Worm (Caenorhabditis elegans) whole organism, L1 larva: Measurements from ENCODE around the gene F14D12.1.

Experiments used
- C04F5.9 ChIP-seq: sonication (generic microtip); optimal IDR thresholded peaks from 2 replicates; lab custom pipeline; 2016; ENCODE audit warnings: missing genetic modification characterization, missing compliant biosample characterization
- Y116A8C.19 ChIP-seq: sonication (generic microtip); optimal IDR thresholded peaks from 2 replicates; lab custom pipeline; 2016; ENCODE audit warnings: missing compliant biosample characterization, missing genetic modification characterization, borderline replicate concordance
- ama-1 ChIP-seq: fragments of 150-350 bp; optimal IDR thresholded peaks from 2 replicates; lab custom pipeline; 2014
- blmp-1 ChIP-seq: fragments of 150-350 bp; optimal IDR thresholded peaks from 2 replicates; lab custom pipeline; 2014; ENCODE audit warnings: missing biosample characterization, missing genetic modification characterization
- ceh-8 ChIP-seq: fragments of 200-800 bp; sonication (Bioruptor generic); optimal IDR thresholded peaks from 2 replicates; lab custom pipeline; 2018; ENCODE audit warnings: mild to moderate bottlenecking, missing genetic modification characterization, moderate library complexity, missing compliant biosample characterization
- ceh-82 ChIP-seq, 3 experiments: fragments of 150-350 bp in 1 of 3; sonication (generic microtip) in 2 of 3; optimal IDR thresholded peaks; 2 replicates each; lab custom pipeline; 2014 to 2017; ENCODE audit warnings: missing biosample characterization in 3 of 3, missing genetic modification characterization in 3 of 3
- ceh-88 ChIP-seq: fragments of 200-800 bp; sonication (Bioruptor generic); IDR thresholded peaks from 2 replicates; pipeline ENCODE4 v1.3.6; 2022; ENCODE audit warnings: missing genetic modification characterization, missing compliant biosample characterization
- ceh-90 ChIP-seq: sonication (generic microtip); optimal IDR thresholded peaks from 2 replicates; lab custom pipeline; 2016; ENCODE audit warnings: missing genetic modification characterization, missing compliant biosample characterization
- ces-1 ChIP-seq: fragments of 150-350 bp; optimal IDR thresholded peaks from 2 replicates; lab custom pipeline; 2014; ENCODE audit warnings: missing biosample characterization, missing genetic modification reagents, missing genetic modification characterization
- dpl-1 ChIP-seq, 3 experiments: fragments of 150-350 bp in 2 of 3; sonication (generic microtip) in 1 of 3; optimal IDR thresholded peaks; 2 replicates each; lab custom pipeline; 2014 to 2017; ENCODE audit warnings: missing biosample characterization in 3 of 3, missing genetic modification characterization in 3 of 3, missing genetic modification reagents in 3 of 3
- dsc-1 ChIP-seq: sonication (generic microtip); optimal IDR thresholded peaks from 2 replicates; lab custom pipeline; 2016; ENCODE audit warnings: mild to moderate bottlenecking, missing genetic modification characterization, missing compliant biosample characterization
- efl-1 ChIP-seq, 4 experiments: fragments of 150-350 bp; optimal IDR thresholded peaks in 3 of 4; peaks in 1 of 4; 1 replicate in 1 of 4; 2 replicates in 3 of 4; lab custom pipeline; 2014; ENCODE audit warnings: missing biosample characterization in 2 of 4, missing genetic modification characterization in 2 of 4, missing genetic modification reagents in 2 of 4
- efl-3 ChIP-seq: fragments of 200-800 bp; sonication (Bioruptor generic); optimal IDR thresholded peaks from 2 replicates; lab custom pipeline; 2018; ENCODE audit warnings: mild to moderate bottlenecking, missing genetic modification characterization, missing compliant biosample characterization
- egl-13 ChIP-seq: sonication (generic microtip); optimal IDR thresholded peaks from 2 replicates; lab custom pipeline; 2016; ENCODE audit warnings: missing genotype, missing genetic modification reagents, missing genetic modification characterization, missing compliant biosample characterization
- egl-27 ChIP-seq, 2 experiments: fragments of 150-350 bp in 1 of 2; sonication (generic microtip); optimal IDR thresholded peaks; 3 replicates each; lab custom pipeline; 2017 to 2018; ENCODE audit warnings: missing biosample characterization in 2 of 2, missing genetic modification characterization in 2 of 2, missing genetic modification reagents in 2 of 2
- ets-5 ChIP-seq: fragments of 200-800 bp; sonication (Bioruptor generic); IDR thresholded peaks from 2 replicates; pipeline ENCODE4 v1.3.6; 2022; ENCODE audit warnings: missing genetic modification characterization, missing compliant biosample characterization
- fkh-4 ChIP-seq: sonication (generic microtip); optimal IDR thresholded peaks from 2 replicates; lab custom pipeline; 2016; ENCODE audit warnings: missing compliant biosample characterization, missing genetic modification characterization, borderline replicate concordance
- fkh-8 ChIP-seq: sonication (generic microtip); optimal IDR thresholded peaks from 2 replicates; lab custom pipeline; 2016; ENCODE audit warnings: mild to moderate bottlenecking, missing genetic modification characterization, missing compliant biosample characterization
- isw-1 ChIP-seq: fragments of 200-800 bp; sonication (Bioruptor generic); IDR thresholded peaks from 2 replicates; pipeline ENCODE4 v1.3.6; 2022; ENCODE audit warnings: missing genetic modification characterization, missing compliant biosample characterization
- lin-14 ChIP-seq: fragments of 200-800 bp; sonication (Bioruptor generic); optimal IDR thresholded peaks from 2 replicates; lab custom pipeline; 2018; ENCODE audit warnings: mild to moderate bottlenecking, missing genetic modification characterization, moderate library complexity, missing compliant biosample characterization
- lin-15B ChIP-seq: fragments of 150-350 bp; sonication (generic microtip); optimal IDR thresholded peaks from 3 replicates; lab custom pipeline; 2014; ENCODE audit warnings: missing biosample characterization, missing genetic modification characterization
- lir-3 ChIP-seq: sonication (generic microtip); optimal IDR thresholded peaks from 2 replicates; lab custom pipeline; 2016; ENCODE audit warnings: mild to moderate bottlenecking, missing genetic modification characterization, moderate library complexity, missing compliant biosample characterization; ENCODE audit not compliant: poor library complexity
- lsy-2 ChIP-seq, 2 experiments: fragments of 150-350 bp; optimal IDR thresholded peaks; 2 replicates each; lab custom pipeline; 2014; ENCODE audit warnings: missing biosample characterization in 2 of 2, missing genetic modification characterization in 2 of 2
- mdl-1 ChIP-seq, 2 experiments: fragments of 150-350 bp; optimal IDR thresholded peaks; 2 replicates each; lab custom pipeline; 2014 to 2017; ENCODE audit warnings: missing biosample characterization in 2 of 2, missing genetic modification characterization in 2 of 2, inconsistent platforms in 1 of 2
- mep-1 ChIP-seq: fragments of 150-350 bp; optimal IDR thresholded peaks from 2 replicates; lab custom pipeline; 2014; ENCODE audit warnings: missing biosample characterization, missing genetic modification characterization
- nhr-19 ChIP-seq: fragments of 200-800 bp; sonication (Bioruptor generic); conservative IDR thresholded peaks from 2 replicates; pipeline ENCODE4 v1.3.6; 2022; ENCODE audit warnings: missing genetic modification characterization, missing compliant biosample characterization
- nhr-20 ChIP-seq: sonication (generic microtip); optimal IDR thresholded peaks from 2 replicates; lab custom pipeline; 2016; ENCODE audit warnings: mild to moderate bottlenecking, missing genetic modification characterization, missing compliant biosample characterization
- nhr-47 ChIP-seq: sonication (generic microtip); optimal IDR thresholded peaks from 2 replicates; lab custom pipeline; 2016; ENCODE audit warnings: mild to moderate bottlenecking, missing genetic modification characterization, moderate library complexity, missing compliant biosample characterization
- nhr-71 ChIP-seq: sonication (generic microtip); optimal IDR thresholded peaks from 2 replicates; lab custom pipeline; 2016; ENCODE audit warnings: mild to moderate bottlenecking, missing genetic modification characterization, moderate library complexity, missing compliant biosample characterization
- nhr-76 ChIP-seq: sonication (generic microtip); optimal IDR thresholded peaks from 2 replicates; lab custom pipeline; 2017; ENCODE audit warnings: missing biosample characterization, missing genetic modification characterization
- nhr-85 ChIP-seq: sonication (generic microtip); peaks from one replicate; lab custom pipeline; 2016; ENCODE audit warnings: missing genetic modification characterization, inconsistent platforms, missing compliant biosample characterization
- nhr-90 ChIP-seq: sonication (generic microtip); optimal IDR thresholded peaks from 2 replicates; lab custom pipeline; 2016; ENCODE audit warnings: mild to moderate bottlenecking, missing genetic modification characterization, missing compliant biosample characterization; ENCODE audit not compliant: poor library complexity
- rnt-1 ChIP-seq: sonication (generic microtip); optimal IDR thresholded peaks from 2 replicates; lab custom pipeline; 2016; ENCODE audit warnings: mild to moderate bottlenecking, missing genetic modification characterization, moderate library complexity, missing compliant biosample characterization
- skn-1 ChIP-seq: fragments of 150-350 bp; optimal IDR thresholded peaks from 2 replicates; lab custom pipeline; 2014; ENCODE audit warnings: missing biosample characterization, missing genetic modification characterization
- snu-23 ChIP-seq: sonication (generic microtip); optimal IDR thresholded peaks from 2 replicates; lab custom pipeline; 2016; ENCODE audit warnings: missing genetic modification characterization, missing compliant biosample characterization
- sup-37 ChIP-seq: fragments of 200-800 bp; sonication (Bioruptor generic); optimal IDR thresholded peaks from 2 replicates; lab custom pipeline; 2018; ENCODE audit warnings: mild to moderate bottlenecking, missing genetic modification characterization, missing compliant biosample characterization
- swsn-7 ChIP-seq: sonication (generic microtip); optimal IDR thresholded peaks from 2 replicates; lab custom pipeline; 2016; ENCODE audit warnings: missing genetic modification characterization, missing compliant biosample characterization
- tbx-2 ChIP-seq: sonication (generic microtip); optimal IDR thresholded peaks from 2 replicates; lab custom pipeline; 2016; ENCODE audit warnings: missing genetic modification characterization, missing compliant biosample characterization
- unc-130 ChIP-seq: fragments of 150-350 bp; optimal IDR thresholded peaks from 2 replicates; lab custom pipeline; 2017; ENCODE audit warnings: missing biosample characterization, missing genetic modification characterization, inconsistent platforms
- unc-30 ChIP-seq: sonication (generic microtip); optimal IDR thresholded peaks from 2 replicates; lab custom pipeline; 2017; ENCODE audit warnings: missing biosample characterization, missing genetic modification characterization
- unc-86 ChIP-seq: sonication (generic microtip); optimal IDR thresholded peaks from 2 replicates; lab custom pipeline; 2016; ENCODE audit warnings: missing genetic modification characterization, missing compliant biosample characterization
- unc-98 ChIP-seq: fragments of 200-800 bp; sonication (Bioruptor generic); IDR thresholded peaks from 2 replicates; pipeline ENCODE4 v1.3.6; 2022; ENCODE audit warnings: missing genetic modification characterization, missing compliant biosample characterization
- xbp-1 ChIP-seq: sonication (generic microtip); optimal IDR thresholded peaks from 2 replicates; lab custom pipeline; 2016; ENCODE audit warnings: missing genetic modification characterization, missing compliant biosample characterization

F14D12.1 gene

DNA sequence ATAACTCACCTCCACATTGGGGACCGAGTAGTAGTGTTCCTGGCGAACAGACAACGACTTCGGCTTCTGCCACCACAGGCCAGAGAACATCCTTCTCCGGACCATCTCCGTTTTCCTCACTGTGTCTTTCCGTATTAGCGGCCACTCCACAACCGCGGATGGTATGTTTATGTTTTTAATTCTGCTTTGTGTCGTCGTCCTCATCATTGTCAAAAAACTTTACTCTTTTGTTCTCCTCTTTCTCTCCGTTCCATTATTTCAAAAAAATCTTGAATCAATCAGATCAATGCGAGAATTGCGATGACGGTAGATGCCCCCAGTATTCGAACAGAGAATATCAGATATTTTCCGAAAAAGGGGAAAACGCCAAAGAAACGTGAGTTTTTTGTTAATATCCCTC lies 36.1 kb upstream of the F14D12.1 start, which contains the start of gene mec-2:
mec-2 (plus strand) TSS at position 301 of the 400 bp plus-strand sequence.
- no peak for TF ChIP-seq nhr-76 (tag; lab: Kevin White, UChicago)
- no peak for TF ChIP-seq unc-30
- no peak for TF ChIP-seq efl-3 (GFP tag; lab: Kevin White, UChicago)
- TF ChIP-seq nhr-90 (tag; lab: Kevin White, UChicago): no peak

DNA sequence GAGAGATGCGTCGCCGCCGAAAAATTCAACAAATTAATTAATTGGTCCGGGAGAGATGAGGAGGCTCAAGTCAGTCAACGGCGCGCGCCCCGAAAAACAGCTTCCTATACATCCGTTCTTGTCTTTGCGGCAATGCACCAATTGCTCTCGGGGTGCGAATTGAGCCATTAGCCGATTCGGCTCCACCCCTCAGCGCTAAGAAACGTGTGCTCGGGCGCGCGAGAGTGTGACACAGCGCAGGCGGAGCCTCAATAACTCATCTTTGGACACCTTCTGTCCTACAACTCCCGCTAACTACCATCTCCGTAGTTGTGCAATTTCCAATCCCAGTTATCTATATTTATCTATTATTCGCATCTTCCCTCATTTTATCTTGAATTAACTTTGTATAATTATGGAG lies 30.9 kb upstream of the F14D12.1 start:
- TF ChIP-seq sup-37 (GFP tag; lab: Kevin White, UChicago): no peak
- TF ChIP-seq isw-1 (GFP tag; lab: Robert Waterston, UW): no peak
- no peak for TF ChIP-seq nhr-90 (tag; lab: Kevin White, UChicago)
- TF ChIP-seq lsy-2 (tag; optimal IDR thresholded peaks at IDR 0.05; lab: Kevin White, UChicago): no peak
- no peak for TF ChIP-seq C04F5.9 (tag; lab: Kevin White, UChicago)
- no peak for TF ChIP-seq xbp-1 (tag; lab: Kevin White, UChicago)

DNA sequence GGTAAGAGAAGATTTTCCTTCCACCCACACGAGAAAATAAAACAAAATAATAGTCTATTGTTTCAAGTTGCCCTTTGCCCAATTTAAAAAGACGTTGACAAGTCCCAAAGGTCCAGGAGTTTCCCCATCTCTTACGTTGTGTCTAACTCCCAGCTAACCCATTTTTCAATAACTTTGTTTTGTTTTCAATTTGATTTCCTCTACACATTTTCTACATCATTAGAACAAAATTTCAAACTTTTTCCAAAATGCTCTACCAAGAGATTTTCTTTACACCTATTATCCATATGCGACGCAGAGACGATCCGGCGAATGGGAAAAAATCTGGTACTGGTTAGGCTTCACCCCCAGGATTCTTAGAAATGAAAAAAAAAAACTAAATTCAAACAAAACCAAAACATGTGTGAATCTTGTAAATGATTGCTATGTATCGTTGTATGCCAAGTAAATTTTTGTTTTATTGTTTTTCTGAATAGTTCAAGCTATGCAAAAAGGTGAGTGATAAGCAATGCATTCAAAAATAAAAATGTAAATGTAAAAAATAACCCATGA lies 23.8 kb upstream of the F14D12.1 start:
- TF ChIP-seq ceh-90 (tag; lab: Kevin White, UChicago) (no peak), lin-15B (no peak), fkh-4 (tag; lab: Kevin White, UChicago) (peak; percentile 85), lin-14 (GFP tag; lab: Kevin White, UChicago) (peak; percentile 32), tbx-2 (peak; percentile 31), dsc-1 (tag; lab: Kevin White, UChicago) (peak; percentile 98)

DNA sequence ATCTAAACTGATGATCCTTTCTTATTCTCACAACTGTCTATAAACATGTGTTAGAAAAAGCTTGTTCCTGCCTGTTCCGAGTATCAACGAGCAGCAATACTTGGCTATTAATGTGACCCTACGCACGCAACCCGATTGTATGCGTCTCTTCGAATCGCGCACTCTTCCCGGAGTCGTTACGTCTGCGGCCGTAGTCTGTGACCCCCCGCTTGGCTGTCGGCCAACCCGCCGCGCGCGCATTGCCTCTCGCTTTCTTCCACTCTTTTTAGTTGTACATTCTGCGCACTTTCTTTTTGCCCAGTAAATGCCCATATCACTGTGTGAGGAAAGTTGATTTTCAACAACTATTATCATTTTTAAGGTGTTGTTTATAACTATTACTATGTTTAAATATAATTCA lies 11.7 kb upstream of the F14D12.1 start:
- TF ChIP-seq ceh-88 (GFP tag; lab: Robert Waterston, UW) (no peak), ama-1 (lab: Kevin White, UChicago) (no peak), nhr-20 (tag; lab: Kevin White, UChicago) (peak; percentile 56), unc-130 (tag; lab: Kevin White, UChicago) (peak; percentile 71), swsn-7 (tag; lab: Kevin White, UChicago) (peak; percentile 48), nhr-85 (tag; lab: Kevin White, UChicago) (peak; percentile 47), ceh-8 (GFP tag; lab: Kevin White, UChicago) (no peak), lin-14 (GFP tag; lab: Kevin White, UChicago) (peak; percentile 86), mep-1 (peak; percentile 29), dpl-1 (GFP tag; optimal IDR thresholded peaks at IDR 0.05; lab: Kevin White, UChicago) (no peak), unc-98 (GFP tag; lab: Robert Waterston, UW) (no peak), ceh-82 (tag; optimal IDR thresholded peaks at IDR 0.05; lab: Kevin White, UChicago) (peak in 1 of 3 experiments; percentile 29), fkh-4 (tag; lab: Kevin White, UChicago) (peak; percentile 8), egl-27 (tag; optimal IDR thresholded peaks at IDR 0.05; lab: Kevin White, UChicago) (no peak), isw-1 (GFP tag; lab: Robert Waterston, UW) (no peak), fkh-8 (tag; lab: Kevin White, UChicago) (peak; percentile 29), mdl-1 (tag; optimal IDR thresholded peaks at IDR 0.05; lab: Kevin White, UChicago) (peak in 1 of 2 experiments; percentile 36), blmp-1 (tag; lab: Kevin White, UChicago) (peak; percentile 89), efl-1 (optimal IDR thresholded peaks at IDR 0.05; lab: Kevin White, UChicago) (peak in 1 of 2 experiments; percentile 32), efl-1 (GFP tag; optimal IDR thresholded peaks at IDR 0.05 in 1 of 2; lab: Kevin White, UChicago) (no peak), skn-1 (tag; lab: Kevin White, UChicago) (peak; percentile 9), snu-23 (peak; percentile 64), ets-5 (no peak), xbp-1 (tag; lab: Kevin White, UChicago) (peak; percentile 46), ces-1 (GFP tag; lab: Kevin White, UChicago) (no peak), rnt-1 (peak; percentile 64), nhr-71 (tag; lab: Kevin White, UChicago) (peak; percentile 76), Y116A8C.19 (tag; lab: Kevin White, UChicago) (no peak), tbx-2 (peak; percentile 54), nhr-47 (tag; lab: Kevin White, UChicago) (peak; percentile 53), nhr-19 (GFP tag; lab: Robert Waterston, UW) (peak; percentile 50), dsc-1 (tag; lab: Kevin White, UChicago) (peak; percentile 49), lir-3 (tag; lab: Kevin White, UChicago) (no peak), unc-86 (tag; lab: Kevin White, UChicago) (peak; percentile 61), lsy-2 (tag; optimal IDR thresholded peaks at IDR 0.05; lab: Kevin White, UChicago) (peak; percentile 11 to 22), egl-13 (peak; percentile 47)
